Worm (Caenorhabditis elegans) whole organism, young adult: ENCODE data around the gene T19D12.9.

Experiments used
- F49E8.2 ChIP-seq: sonication (generic microtip); optimal IDR thresholded peaks from 3 replicates; lab custom pipeline; 2017; ENCODE audit warnings: missing genetic modification characterization, mild to moderate bottlenecking, missing compliant biosample characterization, antibody characterized with exemption, moderate library complexity; ENCODE audit not compliant: insufficient read depth
- egl-44 ChIP-seq: fragments of 200-800 bp; sonication (Bioruptor generic); IDR thresholded peaks from 2 replicates; pipeline ENCODE4 v1.3.6; 2022; ENCODE audit warnings: missing genetic modification reagents, missing genetic modification characterization, missing compliant biosample characterization
- lag-1 ChIP-seq: fragments of 200-800 bp; sonication (Bioruptor generic); IDR thresholded peaks from 2 replicates; pipeline ENCODE4 v1.3.6; 2022; ENCODE audit warnings: missing genetic modification reagents, missing genetic modification characterization, missing compliant biosample characterization
- lsl-1 ChIP-seq: fragments of 200-800 bp; sonication (Bioruptor generic); optimal IDR thresholded peaks from 2 replicates; lab custom pipeline; 2018; ENCODE audit warnings: mild to moderate bottlenecking, missing genetic modification characterization, moderate library complexity, missing compliant biosample characterization
- madf-6 ChIP-seq: fragments of 200-800 bp; sonication (Bioruptor generic); IDR thresholded peaks from 2 replicates; pipeline ENCODE4 v1.3.6; 2022; ENCODE audit warnings: missing genetic modification reagents, missing genetic modification characterization, missing compliant biosample characterization
- nhr-27 ChIP-seq: fragments of 200-800 bp; sonication (Bioruptor generic); optimal IDR thresholded peaks from 2 replicates; lab custom pipeline; 2018; ENCODE audit warnings: mild to moderate bottlenecking, missing genetic modification characterization, moderate library complexity, missing compliant biosample characterization
- snpc-4 ChIP-seq, 5 experiments: fragments of 150-350 bp in 1 of 5; sonication (generic microtip) in 4 of 5; optimal IDR thresholded peaks; 2 replicates each; lab custom pipeline; 2014 to 2018; ENCODE audit warnings: missing genetic modification characterization in 5 of 5, missing biosample characterization in 3 of 5, antibody characterized with exemption in 2 of 5, mild to moderate bottlenecking in 2 of 5, missing compliant biosample characterization in 2 of 5, missing genotype in 2 of 5, moderate library complexity in 2 of 5, missing genetic modification reagents in 1 of 5
- zfh-2 ChIP-seq: fragments of 200-800 bp; sonication (Bioruptor generic); conservative IDR thresholded peaks from 2 replicates; pipeline ENCODE4 v1.3.6; 2022; ENCODE audit warnings: missing genetic modification reagents, missing genetic modification characterization, missing compliant biosample characterization

DNA sequence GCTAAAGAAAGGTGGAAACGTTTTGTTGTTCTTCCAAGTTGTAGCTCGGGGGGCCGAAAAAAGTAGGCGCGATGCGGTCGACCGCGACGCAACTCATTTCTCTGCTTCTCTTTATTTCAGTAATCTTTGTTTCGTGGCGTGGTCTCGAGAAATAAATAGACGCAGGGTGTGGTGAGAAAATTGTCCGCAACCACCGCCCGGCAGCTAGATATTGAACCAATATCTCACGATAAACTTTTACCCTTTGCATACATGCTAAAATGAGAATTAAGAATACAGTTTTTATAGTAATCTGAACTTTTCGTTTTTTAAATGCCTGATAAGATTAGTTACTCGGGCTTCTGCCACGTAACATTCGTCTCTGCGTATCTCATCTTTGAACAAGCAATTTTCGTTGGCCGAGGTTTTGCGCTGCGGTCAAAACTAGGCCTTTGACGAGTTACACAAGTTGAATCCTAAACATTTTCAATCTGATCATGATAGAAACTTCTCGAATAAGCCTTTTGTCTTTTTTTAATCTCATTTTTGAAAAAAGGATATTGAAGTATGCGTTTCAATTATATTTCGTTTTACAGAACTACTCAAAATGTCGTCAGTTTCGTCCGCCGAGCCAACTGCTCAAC, 29.6 kb upstream of the T19D12.9 start, which contains the start of gene gyf-1:
- TF ChIP-seq lsl-1 (GFP tag; lab: Kevin White, UChicago) (no peak), egl-44 (GFP tag; lab: Robert Waterston, UW) (no peak), zfh-2 (GFP tag; lab: Robert Waterston, UW) (peak; percentile 68; the same call in 1 of the 2 replicates), nhr-27 (tag; lab: Kevin White, UChicago) (no peak), F49E8.2 (no peak), lag-1 (GFP tag; lab: Robert Waterston, UW) (no peak), madf-6 (no peak), snpc-4 (GFP tag; optimal IDR thresholded peaks at IDR 0.05; lab: Kevin White, UChicago) (no peak), snpc-4 (tag; optimal IDR thresholded peaks at IDR 0.05; lab: Kevin White, UChicago) (no peak)
